Fruit fly (Drosophila melanogaster) whole organism, embryonic: ENCODE measurements around the gene CG5853.
A peak's percentile ranks its signal among the peaks of the same experiment; 100 is the strongest.

Experiments
- Ada2b ChIP-seq: fragments of 200-800 bp; sonication (Bioruptor generic); IDR thresholded peaks from 2 replicates; pipeline ENCODE4 v1.3.6; 2022; ENCODE audit warnings: missing biosample characterization, missing genetic modification characterization
- Aef1 ChIP-seq: fragments of 200-800 bp; sonication (Bioruptor generic); IDR thresholded peaks from 3 replicates; pipeline ENCODE4 v1.3.6; 2022; ENCODE audit warnings: missing biosample characterization, missing genetic modification characterization
- CG10654 ChIP-seq: fragments of 200-800 bp; sonication (Bioruptor generic); optimal IDR thresholded peaks from 2 replicates; lab custom pipeline; 2016; ENCODE audit warnings: missing biosample characterization, missing genetic modification characterization
- CG11085 ChIP-seq: fragments of 200-800 bp; sonication (Bioruptor generic); IDR thresholded peaks from 2 replicates; pipeline ENCODE4 v1.3.6; 2022; ENCODE audit warnings: missing biosample characterization, missing genetic modification characterization
- CG11504 ChIP-seq: fragments of 200-800 bp; sonication (Bioruptor generic); optimal IDR thresholded peaks from 3 replicates; lab custom pipeline; 2019; ENCODE audit warnings: missing biosample characterization, mild to moderate bottlenecking, missing genetic modification characterization, moderate library complexity
- CG11696 ChIP-seq: fragments of 200-800 bp; sonication (Bioruptor generic); IDR thresholded peaks from 2 replicates; pipeline ENCODE4 v1.3.6; 2022; ENCODE audit warnings: missing biosample characterization, missing genetic modification characterization
- CG13894 ChIP-seq: fragments of 200-800 bp; sonication (Bioruptor generic); optimal IDR thresholded peaks from 3 replicates; lab custom pipeline; 2018; ENCODE audit warnings: missing biosample characterization, mild to moderate bottlenecking, missing genetic modification characterization, moderate library complexity
- CG14710 ChIP-seq: fragments of 200-800 bp; sonication (Bioruptor generic); optimal IDR thresholded peaks from 3 replicates; lab custom pipeline; 2019; ENCODE audit warnings: missing biosample characterization, mild to moderate bottlenecking, missing genetic modification characterization, moderate library complexity
- CG17612 ChIP-seq: fragments of 200-800 bp; sonication (Bioruptor generic); IDR thresholded peaks from 2 replicates; pipeline ENCODE4 v1.3.6; 2022; ENCODE audit warnings: missing biosample characterization, missing genetic modification characterization
- CG18262 ChIP-seq: fragments of 200-800 bp; optimal IDR thresholded peaks from 3 replicates; lab custom pipeline; 2019; ENCODE audit warnings: missing biosample characterization, mild to moderate bottlenecking, missing genetic modification characterization, moderate library complexity
- CG33557 ChIP-seq: fragments of 200-800 bp; sonication (Bioruptor generic); optimal IDR thresholded peaks from 2 replicates; lab custom pipeline; 2019; ENCODE audit warnings: missing biosample characterization, mild to moderate bottlenecking, missing genetic modification characterization, moderate library complexity
- CG3838 ChIP-seq: fragments of 200-800 bp; sonication (Bioruptor generic); optimal IDR thresholded peaks from 3 replicates; lab custom pipeline; 2016; ENCODE audit warnings: missing biosample characterization, missing genetic modification characterization
- CG4404 ChIP-seq: fragments of 200-800 bp; sonication (Bioruptor generic); IDR thresholded peaks from 2 replicates; pipeline ENCODE4 v1.3.6; 2022; ENCODE audit warnings: missing biosample characterization, missing genetic modification characterization
- CG6689 ChIP-seq: fragments of 200-800 bp; sonication (Bioruptor generic); IDR thresholded peaks from 2 replicates; pipeline ENCODE4 v1.3.6; 2022; ENCODE audit warnings: missing biosample characterization, missing genetic modification characterization
- CG8765 ChIP-seq: fragments of 200-800 bp; sonication (Bioruptor generic); IDR thresholded peaks from 2 replicates; pipeline ENCODE4 v1.3.6; 2022; ENCODE audit warnings: missing biosample characterization, missing genetic modification characterization
- CG9817 ChIP-seq: fragments of 200-800 bp; sonication (Bioruptor generic); optimal IDR thresholded peaks from 2 replicates; lab custom pipeline; 2018; ENCODE audit warnings: missing biosample characterization, mild to moderate bottlenecking, missing genetic modification characterization, moderate library complexity
- CHES-1-like ChIP-seq: fragments of 200-800 bp; sonication (Bioruptor generic); optimal IDR thresholded peaks from 2 replicates; lab custom pipeline; 2016; ENCODE audit warnings: missing biosample characterization, missing genetic modification characterization
- Camta ChIP-seq: fragments of 200-800 bp; sonication (Bioruptor generic); optimal IDR thresholded peaks from 2 replicates; lab custom pipeline; 2016; ENCODE audit warnings: missing biosample characterization, missing genetic modification characterization
- D19B ChIP-seq: fragments of 200-800 bp; sonication (Bioruptor generic); optimal IDR thresholded peaks from 2 replicates; lab custom pipeline; 2017; ENCODE audit warnings: missing biosample characterization, mild to moderate bottlenecking, missing genetic modification characterization
- Dip3 ChIP-seq: fragments of 200-800 bp; sonication (Bioruptor generic); optimal IDR thresholded peaks from 3 replicates; lab custom pipeline; 2016; ENCODE audit warnings: missing biosample characterization, missing genetic modification characterization
- Eip74EF ChIP-seq, 2 experiments: fragments of 200-800 bp in 1 of 2; fragments of >200 bp in 1 of 2; sonication (Bioruptor generic) in 1 of 2; optimal IDR thresholded peaks; 2 replicates each; lab custom pipeline; 2017 to 2019; ENCODE audit warnings: missing biosample characterization in 2 of 2, missing genetic modification characterization in 2 of 2, mild to moderate bottlenecking in 1 of 2, moderate library complexity in 1 of 2
- GATAe ChIP-seq: fragments of 200-800 bp; sonication (Bioruptor generic); conservative IDR thresholded peaks from 2 replicates; pipeline ENCODE4 v1.3.6; 2022; ENCODE audit warnings: missing biosample characterization, missing genetic modification characterization
- H15 ChIP-seq: fragments of 200-800 bp; sonication (Bioruptor generic); IDR thresholded peaks from 3 replicates; pipeline ENCODE4 v1.3.6; 2022; ENCODE audit warnings: missing biosample characterization, missing genetic modification characterization
- Hsf ChIP-seq: fragments of 200-800 bp; sonication (Bioruptor generic); optimal IDR thresholded peaks from 3 replicates; lab custom pipeline; 2016; ENCODE audit warnings: missing biosample characterization, missing genetic modification characterization
- Lpt ChIP-seq: fragments of >200 bp; optimal IDR thresholded peaks from 2 replicates; lab custom pipeline; 2018; ENCODE audit warnings: missing biosample characterization, missing genetic modification characterization
- Mrtf ChIP-seq: fragments of 200-800 bp; sonication (Bioruptor generic); IDR thresholded peaks from 3 replicates; pipeline ENCODE4 v1.3.6; 2022; ENCODE audit warnings: missing biosample characterization, missing genetic modification characterization
- NC2β ChIP-seq: fragments of 200-800 bp; sonication (Bioruptor generic); optimal IDR thresholded peaks from 2 replicates; lab custom pipeline; 2016; ENCODE audit warnings: missing biosample characterization, missing genetic modification characterization
- Nf-YA ChIP-seq: fragments of 200-800 bp; sonication (Bioruptor generic); IDR thresholded peaks from 2 replicates; pipeline ENCODE4 v1.3.6; 2022; ENCODE audit warnings: missing biosample characterization, missing genetic modification characterization
- Rfx ChIP-seq: fragments of 200-800 bp; sonication (Bioruptor generic); IDR thresholded peaks from 2 replicates; pipeline ENCODE4 v1.3.6; 2022; ENCODE audit warnings: missing biosample characterization, missing genetic modification characterization
- Sox102F ChIP-seq: fragments of 200-800 bp; sonication (Bioruptor generic); optimal IDR thresholded peaks from 2 replicates; lab custom pipeline; 2018; ENCODE audit warnings: missing biosample characterization, mild to moderate bottlenecking, missing genetic modification characterization, moderate library complexity
- exex ChIP-seq: fragments of 200-800 bp; sonication (Bioruptor generic); optimal IDR thresholded peaks from 4 replicates; lab custom pipeline; 2018; ENCODE audit warnings: missing biosample characterization, mild to moderate bottlenecking, missing genetic modification characterization, moderate library complexity
- fd96Cb ChIP-seq: fragments of 200-800 bp; sonication (Bioruptor generic); optimal IDR thresholded peaks from 2 replicates; lab custom pipeline; 2018; ENCODE audit warnings: missing biosample characterization, mild to moderate bottlenecking, missing genetic modification characterization, moderate library complexity
- gcm ChIP-seq: fragments of 200-800 bp; sonication (Bioruptor generic); optimal IDR thresholded peaks from 2 replicates; lab custom pipeline; 2019; ENCODE audit warnings: missing biosample characterization, mild to moderate bottlenecking, missing genetic modification characterization, moderate library complexity
- grau ChIP-seq: fragments of 200-800 bp; optimal IDR thresholded peaks from 3 replicates; lab custom pipeline; 2019; ENCODE audit warnings: missing biosample characterization, mild to moderate bottlenecking, missing genetic modification characterization, moderate library complexity
- hb ChIP-seq: fragments of 200-800 bp; sonication (Bioruptor generic); IDR thresholded peaks from 3 replicates; pipeline ENCODE4 v1.3.6; 2022; ENCODE audit warnings: missing biosample characterization, missing genetic modification characterization; ENCODE audit not compliant: partially characterized antibody
- hkb ChIP-seq, 2 experiments: fragments of 200-800 bp in 1 of 2; fragments of >200 bp in 1 of 2; sonication (Bioruptor generic) in 1 of 2; IDR thresholded peaks in 1 of 2; optimal IDR thresholded peaks in 1 of 2; 2 replicates each; pipeline versions ENCODE4 v1.3.6 to Lab custom; 2017 to 2022; ENCODE audit warnings: missing biosample characterization in 1 of 2, missing genetic modification characterization in 1 of 2
- lola ChIP-seq, 3 experiments: fragments of >200 bp in 2 of 3; fragments of 200-800 bp in 1 of 3; sonication (Bioruptor generic) in 1 of 3; optimal IDR thresholded peaks; 2 replicates each; lab custom pipeline; 2017 to 2019; ENCODE audit warnings: missing biosample characterization in 3 of 3, missing genetic modification characterization in 3 of 3, mild to moderate bottlenecking in 1 of 3, moderate library complexity in 1 of 3
- mld ChIP-seq: fragments of 200-800 bp; sonication (Bioruptor generic); IDR thresholded peaks from 3 replicates; pipeline ENCODE4 v1.3.6; 2022; ENCODE audit warnings: missing biosample characterization, missing genetic modification characterization; ENCODE audit not compliant: partially characterized antibody
- nmo ChIP-seq: fragments of 200-800 bp; sonication (Bioruptor generic); optimal IDR thresholded peaks from 2 replicates; lab custom pipeline; 2018; ENCODE audit warnings: missing biosample characterization, mild to moderate bottlenecking, missing genetic modification characterization, moderate library complexity
- nom ChIP-seq: fragments of 200-800 bp; sonication (Bioruptor generic); optimal IDR thresholded peaks from 2 replicates; lab custom pipeline; 2017; ENCODE audit warnings: missing biosample characterization, missing genetic modification characterization, mild to moderate bottlenecking, moderate library complexity, missing genetic modification reagents
- org-1 ChIP-seq: fragments of 200-800 bp; sonication (Bioruptor generic); optimal IDR thresholded peaks from 2 replicates; lab custom pipeline; 2017; ENCODE audit warnings: missing biosample characterization, missing genetic modification characterization
- otp ChIP-seq: fragments of 200-800 bp; sonication (Bioruptor generic); IDR thresholded peaks from 3 replicates; pipeline ENCODE4, ENCODE4 v1.3.6; 2022; ENCODE audit warnings: missing biosample characterization, missing genetic modification characterization
- pb ChIP-seq: fragments of 200-800 bp; sonication (Bioruptor generic); optimal IDR thresholded peaks from 3 replicates; lab custom pipeline; 2016; ENCODE audit warnings: missing biosample characterization, missing genetic modification characterization
- sd ChIP-seq: fragments of 200-800 bp; sonication (Bioruptor generic); optimal IDR thresholded peaks from 3 replicates; lab custom pipeline; 2018; ENCODE audit warnings: missing biosample characterization, mild to moderate bottlenecking, missing genetic modification characterization, moderate library complexity
- sens-2 ChIP-seq: fragments of 200-800 bp; sonication (Bioruptor generic); IDR thresholded peaks from 2 replicates; pipeline ENCODE4 v1.3.6; 2022; ENCODE audit warnings: missing biosample characterization, missing genetic modification characterization
- seq ChIP-seq: fragments of 200-800 bp; sonication (Bioruptor generic); IDR thresholded peaks from 2 replicates; pipeline ENCODE4 v1.3.6; 2022; ENCODE audit warnings: missing biosample characterization, missing genetic modification characterization
- sob ChIP-seq: fragments of 200-800 bp; sonication (Bioruptor generic); IDR thresholded peaks from 2 replicates; pipeline ENCODE4 v1.3.6; 2022; ENCODE audit warnings: missing biosample characterization, missing genetic modification characterization
- vvl ChIP-seq: fragments of 200-800 bp; sonication (Bioruptor generic); IDR thresholded peaks from 2 replicates; pipeline ENCODE4 v1.3.6; 2022; ENCODE audit warnings: missing biosample characterization, missing genetic modification characterization

Gene CG5853

DNA sequence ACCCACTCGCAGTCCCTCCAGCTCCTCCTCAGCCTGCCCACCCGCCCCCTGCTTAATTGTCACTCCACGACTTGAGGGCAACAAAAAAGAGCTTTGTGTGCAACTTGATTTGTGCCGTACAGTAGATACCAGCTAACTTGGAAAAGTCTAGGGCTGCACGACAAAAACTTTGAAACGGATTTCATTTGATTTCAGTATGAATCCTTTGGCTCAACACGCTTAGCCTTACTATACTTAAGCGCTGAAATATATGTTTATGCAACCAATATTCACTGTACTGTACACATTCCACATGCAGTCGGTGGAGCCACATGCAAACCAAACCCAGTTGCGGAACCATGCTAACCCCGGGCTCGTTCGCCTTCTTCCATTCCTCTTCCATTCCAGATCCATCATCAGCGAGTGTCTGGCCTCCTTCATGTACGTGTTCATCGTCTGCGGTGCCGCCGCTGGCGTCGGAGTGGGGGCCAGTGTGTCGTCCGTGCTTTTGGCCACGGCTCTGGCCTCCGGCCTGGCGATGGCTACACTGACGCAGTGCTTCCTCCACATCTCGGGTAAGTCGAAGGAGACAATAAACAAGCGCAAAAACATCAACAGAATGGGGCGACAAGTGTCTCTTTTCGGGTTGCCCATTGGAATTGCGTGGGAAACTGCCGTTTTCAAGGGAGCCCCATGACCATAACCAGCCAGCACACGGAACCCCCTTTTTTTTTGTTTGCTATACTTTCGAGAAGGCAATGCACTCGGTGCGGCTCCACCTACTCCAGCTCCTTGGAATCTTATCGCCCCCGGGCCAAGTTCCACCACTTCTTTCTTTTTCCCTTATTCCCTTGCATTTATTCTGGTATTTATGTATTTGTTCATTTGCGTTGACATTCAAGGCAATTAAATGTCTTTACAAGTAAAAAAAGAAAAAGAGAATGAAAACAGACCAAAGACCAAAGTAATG lies 39.2 kb upstream of the CG5853 start (continued):
- TF ChIP-seq grau (tag; lab: Kevin White, UChicago) (peak; percentile 84), seq (GFP tag; lab: Robert Waterston, UW) (no peak), Lpt (GFP tag; lab: Kevin White, UChicago) (no peak), H15 (GFP tag; lab: Robert Waterston, UW) (peak; percentile 76), GATAe (no peak), CG11085 (GFP tag; lab: Robert Waterston, UW) (peak; percentile 24; the same call in 1 of the 2 replicates), CG8765 (GFP tag; lab: Robert Waterston, UW) (no peak), Camta (no peak), sob (peak; percentile 17; the same call in 1 of the 2 replicates), fd96Cb (tag; lab: Kevin White, UChicago) (peak; percentile 72), CG14710 (tag; lab: Kevin White, UChicago) (peak; percentile 47), Ada2b (peak; percentile 71), pb (GFP tag; lab: Kevin White, UChicago) (no peak), otp (GFP tag; lab: Robert Waterston, UW) (peak; percentile 70; the same call in 2 of the 3 replicates), sens-2 (GFP tag; lab: Robert Waterston, UW) (no peak), nom (GFP tag; lab: Kevin White, UChicago) (peak; percentile 89), CG11696 (GFP tag; lab: Robert Waterston, UW) (no peak), Rfx (GFP tag; lab: Robert Waterston, UW) (peak; percentile 45; the same call in 1 of the 2 replicates), hb (GFP tag; lab: Robert Waterston, UW) (no peak), exex (tag; lab: Kevin White, UChicago) (no peak), sd (tag; lab: Kevin White, UChicago) (no peak), Hsf (peak; percentile 4), CG6689 (peak; percentile 67), CG18262 (peak; percentile 68), Sox102F (GFP tag; lab: Kevin White, UChicago) (peak; percentile 72), hkb (optimal IDR thresholded peaks at IDR 0.05; lab: Kevin White, UChicago) (no peak), hkb (GFP tag; IDR thresholded peaks at IDR 0.05; lab: Robert Waterston, UW) (peak; percentile 63), NC2β (GFP tag; lab: Kevin White, UChicago) (no peak), nmo (GFP tag; lab: Kevin White, UChicago) (peak; percentile 76), org-1 (GFP tag; lab: Kevin White, UChicago) (peak; percentile 37), CG33557 (GFP tag; lab: Kevin White, UChicago) (no peak), CG3838 (GFP tag; lab: Kevin White, UChicago) (no peak), Eip74EF (GFP tag; optimal IDR thresholded peaks at IDR 0.05; lab: Kevin White, UChicago) (no peak), CG11504 (tag; lab: Kevin White, UChicago) (peak; percentile 79), Mrtf (GFP tag; lab: Robert Waterston, UW) (peak; percentile 37; the same call in 1 of the 3 replicates), CG9817 (no peak), CG4404 (GFP tag; lab: Robert Waterston, UW) (peak; percentile 36; the same call in 1 of the 2 replicates), mld (no peak), CG17612 (GFP tag; lab: Robert Waterston, UW) (0 out of 2 replicates have a peak, but pooled peaks have one; percentile 23), Dip3 (no peak), Nf-YA (no peak), vvl (GFP tag; lab: Robert Waterston, UW) (peak; percentile 87), lola (GFP tag; optimal IDR thresholded peaks at IDR 0.05; lab: Kevin White, UChicago) (no peak), CHES-1-like (no peak), D19B (no peak), CG10654 (no peak), CG13894 (tag; lab: Kevin White, UChicago) (no peak), Aef1 (peak; percentile 37; the same call in 1 of the 3 replicates), gcm (GFP tag; lab: Kevin White, UChicago) (no peak)
